Fruit fly (Drosophila melanogaster) whole organism, embryonic: ENCODE data around the gene CG33654.
A peak's percentile ranks its signal among the peaks of the same experiment; 100 is the strongest.

Experiments
- CG10209 ChIP-seq: fragments of 200-800 bp; sonication (Bioruptor generic); optimal IDR thresholded peaks from 3 replicates; lab custom pipeline; 2017; ENCODE audit warnings: missing biosample characterization, mild to moderate bottlenecking, missing genetic modification characterization, missing genetic modification reagents
- CG10321 ChIP-seq: fragments of 200-800 bp; sonication (Bioruptor generic); IDR thresholded peaks from 2 replicates; pipeline ENCODE4 v1.3.6; 2022; ENCODE audit warnings: missing biosample characterization, missing genetic modification characterization
- CG10366 ChIP-seq: fragments of 200-800 bp; sonication (Bioruptor generic); IDR thresholded peaks from 2 replicates; pipeline ENCODE4 v1.3.6; 2022; ENCODE audit warnings: missing biosample characterization, missing genetic modification characterization
- CG10462 ChIP-seq: fragments of 200-800 bp; sonication (Bioruptor generic); optimal IDR thresholded peaks from 2 replicates; lab custom pipeline; 2016; ENCODE audit warnings: missing biosample characterization, missing genetic modification characterization
- CG10654 ChIP-seq: fragments of 200-800 bp; sonication (Bioruptor generic); optimal IDR thresholded peaks from 2 replicates; lab custom pipeline; 2016; ENCODE audit warnings: missing biosample characterization, missing genetic modification characterization
- CG11093 ChIP-seq: fragments of 200-800 bp; sonication (Bioruptor generic); IDR thresholded peaks from 3 replicates; pipeline ENCODE4 v1.3.6; 2022; ENCODE audit warnings: missing biosample characterization, missing genetic modification characterization
- CG11560 ChIP-seq: fragments of 200-800 bp; sonication (Bioruptor generic); IDR thresholded peaks from 3 replicates; pipeline ENCODE4 v1.3.6; 2022; ENCODE audit warnings: missing biosample characterization, missing genetic modification characterization
- CG12219 ChIP-seq: fragments of 200-800 bp; sonication (Bioruptor generic); optimal IDR thresholded peaks from 3 replicates; lab custom pipeline; 2018; ENCODE audit warnings: missing biosample characterization, mild to moderate bottlenecking, missing genetic modification characterization
- CG12769 ChIP-seq: fragments of 200-800 bp; sonication (Bioruptor generic); optimal IDR thresholded peaks from 2 replicates; lab custom pipeline; 2019; ENCODE audit warnings: missing biosample characterization, mild to moderate bottlenecking, missing genetic modification characterization, moderate library complexity
- CG12942 ChIP-seq: fragments of 200-800 bp; sonication (Bioruptor generic); optimal IDR thresholded peaks from 3 replicates; lab custom pipeline; 2016; ENCODE audit warnings: missing biosample characterization, missing genetic modification characterization
- CG13287 ChIP-seq: fragments of 200-800 bp; sonication (Bioruptor generic); IDR thresholded peaks from 2 replicates; pipeline ENCODE4 v1.3.6; 2022; ENCODE audit warnings: missing biosample characterization, missing genetic modification characterization; ENCODE audit not compliant: partially characterized antibody
- CG13775 ChIP-seq: fragments of 200-800 bp; sonication (Bioruptor generic); optimal IDR thresholded peaks from 3 replicates; lab custom pipeline; 2017; ENCODE audit warnings: missing biosample characterization, mild to moderate bottlenecking, missing genetic modification characterization
- CG13894 ChIP-seq: fragments of 200-800 bp; sonication (Bioruptor generic); optimal IDR thresholded peaks from 3 replicates; lab custom pipeline; 2018; ENCODE audit warnings: missing biosample characterization, mild to moderate bottlenecking, missing genetic modification characterization, moderate library complexity
- CG17328 ChIP-seq: fragments of 200-800 bp; sonication (Bioruptor generic); IDR thresholded peaks from 2 replicates; pipeline ENCODE4 v1.3.6; 2022; ENCODE audit warnings: missing biosample characterization, missing genetic modification characterization
- CG18764 ChIP-seq: fragments of 200-800 bp; sonication (Bioruptor generic); optimal IDR thresholded peaks from 3 replicates; lab custom pipeline; 2016; ENCODE audit warnings: missing biosample characterization, missing genetic modification characterization
- CG3065 ChIP-seq: fragments of 200-800 bp; sonication (Bioruptor generic); optimal IDR thresholded peaks from 2 replicates; lab custom pipeline; 2016; ENCODE audit warnings: missing biosample characterization, missing genetic modification characterization
- CG3407 ChIP-seq: fragments of 200-800 bp; sonication (Bioruptor generic); optimal IDR thresholded peaks from 2 replicates; lab custom pipeline; 2018; ENCODE audit warnings: missing biosample characterization, mild to moderate bottlenecking, missing genetic modification characterization
- CG34422 ChIP-seq: fragments of 200-800 bp; sonication (Bioruptor generic); IDR thresholded peaks from 3 replicates; pipeline ENCODE4 v1.3.6; 2022; ENCODE audit warnings: missing biosample characterization, missing genetic modification characterization
- CG4730 ChIP-seq: fragments of 200-800 bp; sonication (Bioruptor generic); IDR thresholded peaks from 2 replicates; pipeline ENCODE4 v1.3.6; 2022; ENCODE audit warnings: missing biosample characterization, missing genetic modification characterization
- CG6683 ChIP-seq: fragments of 200-800 bp; sonication (Bioruptor generic); optimal IDR thresholded peaks from 2 replicates; lab custom pipeline; 2017; ENCODE audit warnings: missing biosample characterization, mild to moderate bottlenecking, missing genetic modification characterization, missing genetic modification reagents
- CG6813 ChIP-seq: fragments of 200-800 bp; sonication (Bioruptor generic); optimal IDR thresholded peaks from 2 replicates; lab custom pipeline; 2017; ENCODE audit warnings: missing biosample characterization, missing genetic modification characterization, mild to moderate bottlenecking, moderate library complexity, missing genetic modification reagents
- CG8290 ChIP-seq, 3 experiments: fragments of 200-800 bp; sonication (Bioruptor generic); optimal IDR thresholded peaks; 2 replicates each; lab custom pipeline; 2016 to 2019; ENCODE audit warnings: missing biosample characterization in 3 of 3, missing genetic modification characterization in 3 of 3, mild to moderate bottlenecking in 2 of 3, moderate library complexity in 1 of 3
- CG8478 ChIP-seq: fragments of >200 bp; optimal IDR thresholded peaks from 2 replicates; lab custom pipeline; 2018
- CkIIα-i1 ChIP-seq: fragments of 200-800 bp; sonication (Bioruptor generic); IDR thresholded peaks from 2 replicates; pipeline ENCODE4 v1.3.6; 2022; ENCODE audit warnings: missing biosample characterization, missing genetic modification characterization
- Dbx ChIP-seq: fragments of 200-800 bp; sonication (Bioruptor generic); IDR thresholded peaks from 3 replicates; pipeline ENCODE4 v1.3.6; 2022; ENCODE audit warnings: missing biosample characterization, missing genetic modification characterization
- GATAe ChIP-seq: fragments of 200-800 bp; sonication (Bioruptor generic); conservative IDR thresholded peaks from 2 replicates; pipeline ENCODE4 v1.3.6; 2022; ENCODE audit warnings: missing biosample characterization, missing genetic modification characterization
- HLH3B ChIP-seq: fragments of 200-800 bp; sonication (Bioruptor generic); IDR thresholded peaks from 2 replicates; pipeline ENCODE4 v1.3.6; 2022; ENCODE audit warnings: missing biosample characterization, missing genetic modification characterization
- Hand ChIP-seq: fragments of 200-800 bp; sonication (Bioruptor generic); optimal IDR thresholded peaks from 2 replicates; lab custom pipeline; 2017; ENCODE audit warnings: mild to moderate bottlenecking, missing biosample characterization, missing genetic modification reagents, missing genetic modification characterization
- Hr78 ChIP-seq, 2 experiments: fragments of 200-800 bp in 1 of 2; fragments of >200 bp in 1 of 2; sonication (Bioruptor generic) in 1 of 2; optimal IDR thresholded peaks; 2 replicates each; lab custom pipeline; 2017 to 2019; ENCODE audit warnings: missing biosample characterization in 2 of 2, missing genetic modification characterization in 2 of 2, mild to moderate bottlenecking in 1 of 2, moderate library complexity in 1 of 2
- Med ChIP-seq: fragments of 200-800 bp; sonication (Bioruptor generic); peaks from one replicate; lab custom pipeline; 2016; ENCODE audit warnings: missing biosample characterization, missing genetic modification characterization, mild to moderate bottlenecking, inconsistent platforms, moderate library complexity
- NFAT ChIP-seq: fragments of 200-800 bp; sonication (Bioruptor generic); IDR thresholded peaks from 2 replicates; pipeline ENCODE4 v1.3.6; 2022; ENCODE audit warnings: missing biosample characterization, missing genetic modification characterization
- Ravus ChIP-seq: fragments of 200-800 bp; sonication (Bioruptor generic); IDR thresholded peaks from 2 replicates; pipeline ENCODE4 v1.3.6; 2022; ENCODE audit warnings: missing biosample characterization, missing genetic modification characterization
- Six4 ChIP-seq: fragments of 200-800 bp; sonication (Bioruptor generic); optimal IDR thresholded peaks from 2 replicates; lab custom pipeline; 2016; ENCODE audit warnings: missing biosample characterization, missing genetic modification characterization
- Sox100B ChIP-seq: fragments of 200-800 bp; sonication (Bioruptor generic); optimal IDR thresholded peaks from 3 replicates; lab custom pipeline; 2018; ENCODE audit warnings: missing biosample characterization, mild to moderate bottlenecking, missing genetic modification characterization
- Sry-β ChIP-seq: fragments of 200-800 bp; sonication (Bioruptor generic); optimal IDR thresholded peaks from 2 replicates; lab custom pipeline; 2018; ENCODE audit warnings: missing biosample characterization, mild to moderate bottlenecking, missing genetic modification characterization, moderate library complexity
- Ssrp ChIP-seq: fragments of 200-800 bp; sonication (Bioruptor generic); optimal IDR thresholded peaks from 2 replicates; lab custom pipeline; 2018; ENCODE audit warnings: missing biosample characterization, mild to moderate bottlenecking, missing genetic modification characterization, moderate library complexity
- aop ChIP-seq: fragments of 200-800 bp; sonication (Bioruptor generic); IDR thresholded peaks from 2 replicates; pipeline ENCODE4 v1.3.6; 2022; ENCODE audit warnings: missing biosample characterization, missing genetic modification characterization
- dysf ChIP-seq: fragments of 200-800 bp; sonication (Bioruptor generic); IDR thresholded peaks from 3 replicates; pipeline ENCODE4 v1.3.6; 2022; ENCODE audit warnings: missing biosample characterization, missing genetic modification characterization
- fd3F ChIP-seq: fragments of 200-800 bp; sonication (Bioruptor generic); optimal IDR thresholded peaks from 2 replicates; lab custom pipeline; 2018; ENCODE audit warnings: missing biosample characterization, mild to moderate bottlenecking, missing genetic modification characterization, moderate library complexity
- fru ChIP-seq: fragments of >200 bp; optimal IDR thresholded peaks from 2 replicates; lab custom pipeline; 2017
- grn ChIP-seq: fragments of 200-800 bp; sonication (Bioruptor generic); optimal IDR thresholded peaks from 3 replicates; lab custom pipeline; 2017; ENCODE audit warnings: missing biosample characterization, missing genetic modification characterization
- gsb ChIP-seq: fragments of 200-800 bp; sonication (Bioruptor generic); IDR thresholded peaks from 2 replicates; pipeline ENCODE4 v1.3.6; 2022; ENCODE audit warnings: missing biosample characterization, missing genetic modification characterization
- mirr ChIP-seq: fragments of 200-800 bp; sonication (Bioruptor generic); optimal IDR thresholded peaks from 3 replicates; lab custom pipeline; 2018; ENCODE audit warnings: missing biosample characterization, mild to moderate bottlenecking, missing genetic modification characterization
- odd ChIP-seq: fragments of 200-800 bp; sonication (Bioruptor generic); optimal IDR thresholded peaks from 2 replicates; lab custom pipeline; 2017; ENCODE audit warnings: missing biosample characterization, mild to moderate bottlenecking, missing genetic modification characterization
- otp ChIP-seq: fragments of 200-800 bp; sonication (Bioruptor generic); IDR thresholded peaks from 3 replicates; pipeline ENCODE4, ENCODE4 v1.3.6; 2022; ENCODE audit warnings: missing biosample characterization, missing genetic modification characterization
- scrt ChIP-seq: fragments of 200-800 bp; sonication (Bioruptor generic); optimal IDR thresholded peaks from 2 replicates; lab custom pipeline; 2018; ENCODE audit warnings: missing biosample characterization, mild to moderate bottlenecking, missing genetic modification characterization, moderate library complexity
- sd ChIP-seq: fragments of 200-800 bp; sonication (Bioruptor generic); optimal IDR thresholded peaks from 3 replicates; lab custom pipeline; 2018; ENCODE audit warnings: missing biosample characterization, mild to moderate bottlenecking, missing genetic modification characterization, moderate library complexity
- tin ChIP-seq: fragments of 200-800 bp; sonication (Bioruptor generic); optimal IDR thresholded peaks from 3 replicates; lab custom pipeline; 2016; ENCODE audit warnings: missing biosample characterization, missing genetic modification characterization
- tio ChIP-seq: fragments of 200-800 bp; sonication (Bioruptor generic); optimal IDR thresholded peaks from 2 replicates; lab custom pipeline; 2017; ENCODE audit warnings: missing biosample characterization, missing genetic modification characterization, inconsistent platforms
- tna ChIP-seq: fragments of 200-800 bp; sonication (Bioruptor generic); IDR thresholded peaks from 2 replicates; pipeline ENCODE4 v1.3.6; 2022; ENCODE audit warnings: missing biosample characterization, missing genetic modification characterization; ENCODE audit not compliant: partially characterized antibody

CG33654 gene

DNA sequence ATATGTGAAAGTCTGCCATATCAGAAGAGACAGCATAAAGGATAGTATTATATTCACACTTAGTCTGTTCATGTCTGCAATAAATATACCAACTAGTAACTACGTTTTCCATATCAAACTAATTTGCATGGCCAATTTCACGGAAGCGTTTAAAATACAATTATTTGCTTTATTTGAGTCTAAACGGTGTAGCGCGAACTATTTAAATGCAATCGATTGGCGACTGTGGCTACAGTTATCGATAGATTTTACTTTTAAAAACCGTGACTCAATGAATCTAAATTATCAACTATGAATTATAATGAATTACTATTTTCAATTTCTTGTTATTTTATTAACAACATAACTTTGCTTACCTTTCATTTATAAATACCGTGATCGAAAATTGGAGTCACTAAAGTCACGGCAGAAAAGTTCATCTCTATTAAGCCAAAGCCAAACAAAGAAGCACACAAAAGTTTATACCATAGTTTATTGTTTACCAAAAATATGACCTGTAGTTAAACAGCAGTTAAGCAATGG, 43.9 kb upstream of the CG33654 start, which contains the start of the genes CG9427 and CG8319 (continued):
- TF ChIP-seq CG11093 (GFP tag; lab: Robert Waterston, UW) (no peak), Ravus (GFP tag; lab: Robert Waterston, UW) (no peak), CG3407 (peak; percentile 17), gsb (GFP tag; lab: Robert Waterston, UW) (no peak), CG4730 (GFP tag; lab: Robert Waterston, UW) (no peak), CG8478 (lab: Kevin White, UChicago) (no peak), CG10462 (GFP tag; lab: Kevin White, UChicago) (peak; percentile 48), CG3065 (GFP tag; lab: Kevin White, UChicago) (peak; percentile 41), CG18764 (peak; percentile 62), scrt (GFP tag; lab: Kevin White, UChicago) (peak; percentile 40), CG6683 (GFP tag; lab: Kevin White, UChicago) (no peak), fd3F (peak; percentile 47), otp (GFP tag; lab: Robert Waterston, UW) (no peak), dysf (GFP tag; lab: Robert Waterston, UW) (0 out of 3 replicates have a peak, but pooled peaks have one; percentile 21), grn (GFP tag; lab: Kevin White, UChicago) (no peak), HLH3B (GFP tag; lab: Robert Waterston, UW) (no peak)

DNA sequence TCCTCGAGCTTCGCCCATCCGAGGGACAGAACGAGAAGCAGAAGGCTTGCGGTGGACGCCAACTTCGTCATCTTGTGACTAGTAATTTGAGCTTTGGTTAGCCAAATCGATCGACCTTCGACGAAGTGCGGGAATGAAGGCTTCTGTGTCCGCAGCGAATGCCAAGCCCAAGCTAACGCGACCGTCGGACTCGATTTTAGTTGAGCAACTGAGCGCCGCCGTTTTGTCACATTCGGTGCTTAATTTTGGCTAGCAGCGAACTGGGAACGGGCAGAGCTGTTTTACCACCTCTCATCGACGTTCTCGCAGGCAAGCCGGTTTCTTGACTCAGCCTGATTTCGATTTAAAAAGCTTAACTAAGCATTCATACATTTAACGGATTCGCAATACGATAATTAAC, 43.2 kb upstream of the CG33654 start:
- TF ChIP-seq sd (tag; lab: Kevin White, UChicago) (no peak), tio (GFP tag; lab: Kevin White, UChicago) (no peak), aop (GFP tag; lab: Robert Waterston, UW) (no peak), CG6813 (GFP tag; lab: Kevin White, UChicago) (no peak), CG13894 (tag; lab: Kevin White, UChicago) (peak; percentile 31), Six4 (GFP tag; lab: Kevin White, UChicago) (no peak), CG13287 (GFP tag; lab: Robert Waterston, UW) (peak; percentile 9; the same call in 1 of the 2 replicates), tna (GFP tag; lab: Robert Waterston, UW) (peak; percentile 15; the same call in 1 of the 2 replicates), odd (GFP tag; lab: Kevin White, UChicago) (no peak), CkIIα-i1 (GFP tag; lab: Robert Waterston, UW) (no peak), CG17328 (GFP tag; lab: Robert Waterston, UW) (no peak), GATAe (GFP tag; lab: Robert Waterston, UW) (no peak), Sry-β (no peak), NFAT (GFP tag; lab: Robert Waterston, UW) (peak; percentile 25; the same call in 1 of the 2 replicates), CG12219 (no peak), Hand (no peak), CG34422 (GFP tag; lab: Robert Waterston, UW) (0 out of 3 replicates have a peak, but pooled peaks have one; percentile 8), mirr (GFP tag; lab: Kevin White, UChicago) (no peak), CG12942 (GFP tag; lab: Kevin White, UChicago) (no peak), CG11560 (tag; lab: Robert Waterston, UW) (no peak), CG10366 (no peak), Hr78 (GFP tag; optimal IDR thresholded peaks at IDR 0.05; lab: Kevin White, UChicago) (no peak), CG13775 (GFP tag; lab: Kevin White, UChicago) (no peak), Ssrp (tag; lab: Kevin White, UChicago) (no peak), CG12769 (tag; lab: Kevin White, UChicago) (peak; percentile 65), CG10321 (no peak), Dbx (peak; percentile 27; the same call in 1 of the 3 replicates), CG8290 (GFP tag; optimal IDR thresholded peaks at IDR 0.05; lab: Kevin White, UChicago) (no peak), CG8290 (tag; optimal IDR thresholded peaks at IDR 0.05; lab: Kevin White, UChicago) (no peak), Sox100B (no peak), CG10209 (GFP tag; lab: Kevin White, UChicago) (no peak), Med (GFP tag; lab: Kevin White, UChicago) (peak; percentile 57), fru (lab: Kevin White, UChicago) (no peak), tin (GFP tag; lab: Kevin White, UChicago) (no peak), CG10654 (no peak)
